Worm (Caenorhabditis elegans) whole organism, L3 larva: ENCODE measurements around the gene F17C11.12.

Source experiments
- R02D3.7 ChIP-seq: fragments of 150-350 bp; optimal IDR thresholded peaks from 2 replicates; lab custom pipeline; 2014; ENCODE audit warnings: missing biosample characterization, missing genetic modification characterization
- aly-2 ChIP-seq: fragments of 150-350 bp; optimal IDR thresholded peaks from 2 replicates; lab custom pipeline; 2014; ENCODE audit warnings: missing biosample characterization, missing genetic modification characterization
- ama-1 ChIP-seq: fragments of 150-350 bp; optimal IDR thresholded peaks from 2 replicates; lab custom pipeline; 2018
- ceh-16 ChIP-seq: sonication (generic microtip); optimal IDR thresholded peaks from 2 replicates; lab custom pipeline; 2017; ENCODE audit warnings: missing biosample characterization, missing genetic modification characterization
- ceh-28 ChIP-seq: fragments of 150-350 bp; optimal IDR thresholded peaks from 2 replicates; lab custom pipeline; 2014; ENCODE audit warnings: missing biosample characterization, missing genetic modification reagents, missing genetic modification characterization
- ceh-82 ChIP-seq: fragments of 150-350 bp; optimal IDR thresholded peaks from 2 replicates; lab custom pipeline; 2014; ENCODE audit warnings: missing biosample characterization, missing genetic modification characterization
- daf-12 ChIP-seq: fragments of 150-350 bp; optimal IDR thresholded peaks from 2 replicates; lab custom pipeline; 2014; ENCODE audit warnings: missing biosample characterization, missing genetic modification reagents, missing genetic modification characterization
- egl-27 ChIP-seq: sonication (generic microtip); optimal IDR thresholded peaks from 4 replicates; lab custom pipeline; 2017; ENCODE audit warnings: missing biosample characterization, missing genetic modification reagents, missing genetic modification characterization
- egl-5 ChIP-seq: fragments of 150-350 bp; optimal IDR thresholded peaks from 2 replicates; lab custom pipeline; 2017; ENCODE audit warnings: missing biosample characterization, missing genetic modification reagents, missing genetic modification characterization, inconsistent platforms
- elt-1 ChIP-seq: fragments of 150-350 bp; optimal IDR thresholded peaks from 2 replicates; lab custom pipeline; 2014; ENCODE audit warnings: missing biosample characterization, missing genetic modification characterization
- elt-2 ChIP-seq: sonication (generic microtip); optimal IDR thresholded peaks from 2 replicates; lab custom pipeline; 2016; ENCODE audit warnings: missing genetic modification reagents, mild to moderate bottlenecking, missing genetic modification characterization, missing compliant biosample characterization
- elt-3 ChIP-seq, 3 experiments: fragments of 150-350 bp in 1 of 3; sonication (generic microtip) in 2 of 3; optimal IDR thresholded peaks; 2 replicates in 2 of 3; 4 replicates in 1 of 3; lab custom pipeline; 2014 to 2017; ENCODE audit warnings: missing biosample characterization in 3 of 3, missing genetic modification characterization in 3 of 3
- eor-1 ChIP-seq, 2 experiments: fragments of 150-350 bp; optimal IDR thresholded peaks; 2 replicates each; lab custom pipeline; 2014 to 2018; ENCODE audit warnings: missing biosample characterization in 2 of 2, missing genetic modification characterization in 2 of 2
- fkh-10 ChIP-seq: sonication (generic microtip); optimal IDR thresholded peaks from 2 replicates; lab custom pipeline; 2017; ENCODE audit warnings: missing biosample characterization, missing genetic modification reagents, missing genetic modification characterization
- fkh-2 ChIP-seq: fragments of 150-350 bp; optimal IDR thresholded peaks from 2 replicates; lab custom pipeline; 2014; ENCODE audit warnings: missing biosample characterization, missing genetic modification reagents, missing genetic modification characterization
- fos-1 ChIP-seq: fragments of 150-350 bp; optimal IDR thresholded peaks from 2 replicates; lab custom pipeline; 2014; ENCODE audit warnings: missing biosample characterization, missing genetic modification characterization
- hmg-11 ChIP-seq: sonication (generic microtip); optimal IDR thresholded peaks from 2 replicates; lab custom pipeline; 2016; ENCODE audit warnings: missing genetic modification characterization, missing compliant biosample characterization
- lin-15B ChIP-seq: fragments of 150-350 bp; optimal IDR thresholded peaks from 2 replicates; lab custom pipeline; 2014; ENCODE audit warnings: missing biosample characterization, missing genetic modification characterization
- lin-39 ChIP-seq: fragments of 150-350 bp; optimal IDR thresholded peaks from 2 replicates; lab custom pipeline; 2018; ENCODE audit warnings: missing biosample characterization, missing genetic modification reagents, missing genetic modification characterization
- mml-1 ChIP-seq: fragments of 150-350 bp; sonication (generic microtip); optimal IDR thresholded peaks from 3 replicates; lab custom pipeline; 2014; ENCODE audit warnings: missing biosample characterization, missing genetic modification characterization
- nfya-1 ChIP-seq: sonication (generic microtip); optimal IDR thresholded peaks from 2 replicates; lab custom pipeline; 2017; ENCODE audit warnings: missing genetic modification characterization, mild to moderate bottlenecking, missing compliant biosample characterization, antibody characterized with exemption, moderate library complexity; ENCODE audit not compliant: insufficient read depth
- nhr-11 ChIP-seq: fragments of 150-350 bp; optimal IDR thresholded peaks from 2 replicates; lab custom pipeline; 2014; ENCODE audit warnings: missing biosample characterization, missing genetic modification characterization
- nhr-23 ChIP-seq: fragments of 150-350 bp; optimal IDR thresholded peaks from 2 replicates; lab custom pipeline; 2014; ENCODE audit warnings: missing biosample characterization, missing genetic modification reagents, missing genetic modification characterization
- nhr-25 ChIP-seq: sonication (generic microtip); optimal IDR thresholded peaks from 2 replicates; lab custom pipeline; 2017; ENCODE audit warnings: missing biosample characterization, missing genetic modification characterization
- nhr-43 ChIP-seq: sonication (generic microtip); optimal IDR thresholded peaks from 2 replicates; lab custom pipeline; 2016; ENCODE audit warnings: mild to moderate bottlenecking, missing genetic modification characterization, missing compliant biosample characterization; ENCODE audit not compliant: poor library complexity, severe bottlenecking
- nhr-76 ChIP-seq: fragments of 150-350 bp; sonication (generic microtip); optimal IDR thresholded peaks from 5 replicates; lab custom pipeline; 2014; ENCODE audit warnings: missing biosample characterization, missing genetic modification characterization
- nhr-77 ChIP-seq: fragments of 150-350 bp; optimal IDR thresholded peaks from 2 replicates; lab custom pipeline; 2014; ENCODE audit warnings: missing biosample characterization, missing genetic modification characterization
- pha-4 ChIP-seq: fragments of 150-350 bp; optimal IDR thresholded peaks from 2 replicates; lab custom pipeline; 2014; ENCODE audit warnings: missing biosample characterization, missing genetic modification reagents, missing genetic modification characterization
- pqm-1 ChIP-seq: fragments of 150-350 bp; optimal IDR thresholded peaks from 2 replicates; lab custom pipeline; 2017; ENCODE audit warnings: missing biosample characterization, missing genetic modification characterization, inconsistent platforms
- sea-2 ChIP-seq: fragments of 150-350 bp; sonication (generic microtip); optimal IDR thresholded peaks from 4 replicates; lab custom pipeline; 2014; ENCODE audit warnings: missing biosample characterization, missing genetic modification reagents, missing genetic modification characterization
- tbx-2 ChIP-seq: sonication (generic microtip); optimal IDR thresholded peaks from 2 replicates; lab custom pipeline; 2016; ENCODE audit warnings: mild to moderate bottlenecking, missing genetic modification characterization, missing compliant biosample characterization
- unc-39 ChIP-seq: sonication (generic microtip); optimal IDR thresholded peaks from 4 replicates; lab custom pipeline; 2017; ENCODE audit warnings: missing biosample characterization, missing genetic modification characterization
- zag-1 ChIP-seq: fragments of 150-350 bp; optimal IDR thresholded peaks from 2 replicates; lab custom pipeline; 2014; ENCODE audit warnings: missing biosample characterization, missing genetic modification characterization

F17C11.12 gene

DNA sequence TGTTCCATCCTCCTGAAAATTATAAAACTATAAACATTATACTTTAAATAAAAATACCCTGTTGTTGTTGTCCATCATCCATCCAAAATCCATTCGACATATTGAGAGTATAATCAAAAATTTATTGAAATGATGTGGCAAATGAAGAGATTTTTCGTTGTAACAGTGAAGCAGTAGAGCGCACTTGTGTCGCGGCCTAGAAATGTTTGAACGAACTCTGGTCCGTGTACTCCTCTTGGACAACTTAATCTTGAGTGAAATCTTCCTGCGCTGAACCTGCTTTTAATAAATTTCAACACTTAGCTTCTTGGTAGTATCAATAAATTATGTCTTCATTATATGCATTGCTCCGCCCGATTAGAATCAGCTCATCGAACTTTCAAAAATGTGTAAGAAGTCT, 42.1 kb downstream of the F17C11.12 start, which contains the start of the genes F32D8.14 and F32D8.5 (continued):
- TF ChIP-seq nhr-25: peak; percentile 88
- no peak for TF ChIP-seq daf-12 (tag; lab: Kevin White, UChicago)
- TF ChIP-seq R02D3.7 (tag; lab: Kevin White, UChicago): peak; percentile 41
- TF ChIP-seq pqm-1 (tag; lab: Kevin White, UChicago): peak; percentile 40
- TF ChIP-seq pha-4: peak; percentile 81
- peak; percentile 51 for TF ChIP-seq ceh-28 (tag; lab: Kevin White, UChicago)

DNA sequence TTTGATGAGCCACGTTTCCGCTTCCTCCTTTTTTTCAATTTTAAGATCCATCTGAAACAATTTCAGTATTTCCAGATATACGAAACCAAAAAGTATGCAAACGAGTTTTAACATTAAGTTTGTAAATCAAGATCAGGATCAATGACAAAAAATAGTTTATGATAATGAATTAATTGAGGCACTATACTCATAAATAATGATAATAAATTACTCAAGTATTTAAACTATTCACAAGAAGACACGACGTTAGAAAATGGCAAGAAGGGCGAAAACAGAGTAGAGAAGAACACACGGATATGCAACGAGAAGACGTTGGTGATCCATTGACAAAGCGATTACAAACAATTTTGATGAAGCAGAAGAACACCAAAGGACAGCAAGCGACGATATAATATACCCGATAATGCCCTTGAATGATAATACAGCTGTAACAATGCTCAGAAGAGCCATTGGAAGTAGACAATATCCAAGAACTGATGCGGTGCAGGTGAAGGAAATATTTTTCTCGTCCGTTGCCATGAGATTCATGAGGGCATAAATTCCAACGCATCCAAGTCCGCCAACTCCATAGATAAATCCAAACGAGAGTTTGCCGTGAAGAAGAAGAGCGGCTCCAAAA, 43.1 kb downstream of the F17C11.12 start, which contains the start of gene F32D8.4:
F32D8.4 (minus strand) TSS at position 51 of the 619 bp plus-strand sequence.
- no peak for TF ChIP-seq ceh-28 (tag; lab: Kevin White, UChicago)
- TF ChIP-seq R02D3.7 (tag; lab: Kevin White, UChicago): no peak
- TF ChIP-seq fkh-10 (GFP tag; lab: Kevin White, UChicago): no peak
- TF ChIP-seq tbx-2 (tag; lab: Kevin White, UChicago): no peak

DNA sequence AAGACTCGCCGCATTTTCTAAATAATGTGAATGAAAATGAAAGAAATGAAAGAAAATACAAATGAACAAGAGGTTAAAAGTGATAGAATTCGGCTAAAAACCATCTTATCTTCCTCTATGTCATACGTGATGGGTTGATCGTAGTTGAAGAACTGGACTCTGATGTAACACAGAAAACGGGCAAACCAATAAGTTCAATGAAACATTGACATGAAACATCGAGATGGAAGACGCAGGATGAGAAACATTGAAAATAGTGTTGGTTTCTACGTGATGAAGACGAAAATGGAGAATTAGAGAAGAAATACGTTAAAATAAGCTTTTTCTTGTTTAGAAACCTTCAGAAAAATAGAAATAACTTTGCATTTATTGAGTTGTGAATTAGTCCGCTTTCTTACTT, 45.7 kb downstream of the F17C11.12 start, which contains the start of gene F32D8.12:
F32D8.12 (minus strand) TSS at position 48 of the 400 bp plus-strand sequence.
- TF ChIP-seq lin-39 (tag; lab: Kevin White, UChicago): no peak
- TF ChIP-seq ceh-16 (tag; lab: Kevin White, UChicago): no peak
- TF ChIP-seq pqm-1 (tag; lab: Kevin White, UChicago): peak; percentile 57
- peak; percentile 9 for TF ChIP-seq ceh-28 (tag; lab: Kevin White, UChicago)
- TF ChIP-seq nhr-76 (tag; lab: Kevin White, UChicago): no peak
- peak; percentile 47 for TF ChIP-seq nfya-1 (tag; lab: Kevin White, UChicago)
- TF ChIP-seq elt-3 (tag; optimal IDR thresholded peaks at IDR 0.05; lab: Kevin White, UChicago): no peak
- no peak for TF ChIP-seq mml-1 (tag; lab: Kevin White, UChicago)
- TF ChIP-seq nhr-11: no peak
- TF ChIP-seq nhr-77 (tag; lab: Kevin White, UChicago): no peak
- TF ChIP-seq fos-1: no peak
- no peak for TF ChIP-seq hmg-11 (tag; lab: Kevin White, UChicago)
- TF ChIP-seq nhr-43 (tag; lab: Kevin White, UChicago): peak; percentile 65
- TF ChIP-seq nhr-23 (tag; lab: Kevin White, UChicago): peak; percentile 77
- TF ChIP-seq elt-2 (tag; lab: Kevin White, UChicago): peak; percentile 39
- no peak for TF ChIP-seq aly-2
- TF ChIP-seq eor-1 (tag; optimal IDR thresholded peaks at IDR 0.05; lab: Kevin White, UChicago): no peak
- peak; percentile 35 for TF ChIP-seq pha-4
- TF ChIP-seq, all 47 proteins: peak for 7

DNA sequence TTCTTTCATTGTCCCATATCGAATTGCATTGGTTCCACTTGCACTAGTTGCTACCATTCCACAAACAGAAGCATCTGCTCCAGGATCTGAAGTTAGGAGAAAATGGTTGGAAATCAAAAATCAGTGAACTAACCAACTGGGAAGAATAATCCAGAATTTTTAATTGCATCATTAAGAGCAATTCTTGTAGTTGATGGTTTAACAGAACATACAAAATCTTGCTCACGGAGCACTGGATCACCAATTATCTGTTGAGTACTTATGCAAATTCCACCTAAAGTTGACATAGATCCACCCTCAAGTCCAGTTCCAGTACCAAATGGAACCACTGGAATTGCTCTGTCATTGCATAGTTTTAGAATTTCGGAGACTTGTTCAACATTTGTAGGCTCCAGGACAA, 46.9 kb downstream of the F17C11.12 start:
- TF ChIP-seq nhr-11: no peak
- TF ChIP-seq fos-1: no peak
- no peak for TF ChIP-seq unc-39 (tag; lab: Kevin White, UChicago)
- peak; percentile 63 for TF ChIP-seq ama-1
- no peak for TF ChIP-seq zag-1 (tag; lab: Kevin White, UChicago)
- TF ChIP-seq, all 47 proteins: peak for 1

DNA sequence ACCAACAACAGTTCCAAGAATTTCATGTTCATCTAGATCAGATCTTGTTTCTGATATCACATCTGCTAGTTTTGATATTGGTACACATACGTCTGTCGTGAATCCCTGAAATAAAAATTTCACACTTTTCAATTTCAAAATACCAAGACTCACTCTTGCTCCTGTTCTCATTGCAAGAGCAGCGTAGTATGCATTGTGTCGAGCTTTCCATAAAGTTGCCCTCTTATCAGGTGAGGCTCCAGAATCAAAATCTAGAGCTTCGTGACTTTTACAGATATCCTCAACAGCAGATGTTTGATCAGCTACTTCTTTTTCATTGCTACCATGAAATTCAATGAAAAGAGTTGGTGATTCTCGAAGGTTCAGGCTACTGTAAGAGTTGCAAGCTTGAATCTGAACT, 47.7 kb downstream of the F17C11.12 start, which contains the start of gene F32D8.11:
F32D8.11 (minus strand) TSS at position 101 of the 400 bp plus-strand sequence.
- TF ChIP-seq pqm-1 (tag; lab: Kevin White, UChicago) (no peak), lin-15B (tag; lab: Kevin White, UChicago) (no peak), fkh-2 (tag; lab: Kevin White, UChicago) (no peak), lin-39 (tag; lab: Kevin White, UChicago) (no peak), elt-1 (no peak), ceh-28 (tag; lab: Kevin White, UChicago) (no peak), egl-27 (tag; lab: Kevin White, UChicago) (no peak), nhr-77 (tag; lab: Kevin White, UChicago) (no peak), fkh-10 (GFP tag; lab: Kevin White, UChicago) (no peak), nhr-43 (tag; lab: Kevin White, UChicago) (no peak), ceh-82 (tag; lab: Kevin White, UChicago) (no peak), sea-2 (GFP tag; lab: Kevin White, UChicago) (no peak), egl-5 (no peak), aly-2 (no peak)
- TF ChIP-seq, all 47 proteins: peak for 0
